Fruit fly (Drosophila melanogaster) whole organism, embryonic: ENCODE data around the gene dlp.
A peak's percentile ranks its signal among the peaks of the same experiment; 100 is the strongest.

Experiments used
- Abd-B ChIP-seq: fragments of 200-800 bp; sonication (Bioruptor generic); optimal IDR thresholded peaks from 2 replicates; lab custom pipeline; 2018; ENCODE audit warnings: missing biosample characterization, mild to moderate bottlenecking, missing genetic modification characterization, moderate library complexity
- Asciz ChIP-seq: fragments of 200-800 bp; sonication (Bioruptor generic); optimal IDR thresholded peaks from 2 replicates; lab custom pipeline; 2017; ENCODE audit warnings: missing biosample characterization, mild to moderate bottlenecking, missing genetic modification characterization, missing genetic modification reagents
- Atf-2 ChIP-seq: fragments of 200-800 bp; sonication (Bioruptor generic); optimal IDR thresholded peaks from 2 replicates; lab custom pipeline; 2016; ENCODE audit warnings: missing biosample characterization, missing genetic modification characterization
- Awh ChIP-seq: fragments of 200-800 bp; sonication (Bioruptor generic); IDR thresholded peaks from 2 replicates; pipeline ENCODE4, ENCODE4 v1.3.6; 2022; ENCODE audit warnings: missing biosample characterization, missing genetic modification characterization
- CG11247 ChIP-seq: fragments of 200-800 bp; sonication (Bioruptor generic); IDR thresholded peaks from 2 replicates; pipeline ENCODE4 v1.3.6; 2022; ENCODE audit warnings: missing biosample characterization, missing genetic modification characterization
- CG11695 ChIP-seq: fragments of 200-800 bp; sonication (Bioruptor generic); IDR thresholded peaks from 3 replicates; pipeline ENCODE4 v1.3.6; 2022; ENCODE audit warnings: missing biosample characterization, missing genetic modification characterization
- CG12299 ChIP-seq: fragments of 200-800 bp; sonication (Bioruptor generic); optimal IDR thresholded peaks from 2 replicates; lab custom pipeline; 2018; ENCODE audit warnings: missing biosample characterization, mild to moderate bottlenecking, missing genetic modification characterization
- CG12659 ChIP-seq: fragments of 200-800 bp; sonication (Bioruptor generic); optimal IDR thresholded peaks from 3 replicates; lab custom pipeline; 2017; ENCODE audit warnings: mild to moderate bottlenecking, missing biosample characterization, missing genetic modification reagents, missing genetic modification characterization
- CG1647 ChIP-seq: fragments of 200-800 bp; sonication (Bioruptor generic); optimal IDR thresholded peaks from 3 replicates; lab custom pipeline; 2016; ENCODE audit warnings: missing biosample characterization, missing genetic modification characterization
- CG17186 ChIP-seq: fragments of 200-800 bp; sonication (Bioruptor generic); optimal IDR thresholded peaks from 3 replicates; lab custom pipeline; 2017; ENCODE audit warnings: missing biosample characterization, missing genetic modification reagents, missing genetic modification characterization
- CG17912 ChIP-seq: fragments of 200-800 bp; sonication (Bioruptor generic); optimal IDR thresholded peaks from 2 replicates; lab custom pipeline; 2018; ENCODE audit warnings: missing biosample characterization, mild to moderate bottlenecking, missing genetic modification characterization
- CG1832 ChIP-seq: fragments of 200-800 bp; sonication (Bioruptor generic); optimal IDR thresholded peaks from 2 replicates; lab custom pipeline; 2017; ENCODE audit warnings: missing biosample characterization, mild to moderate bottlenecking, missing genetic modification characterization, inconsistent platforms
- CG2120 ChIP-seq: fragments of 200-800 bp; sonication (Bioruptor generic); optimal IDR thresholded peaks from 3 replicates; lab custom pipeline; 2016; ENCODE audit warnings: missing biosample characterization, missing genetic modification characterization
- CG2199 ChIP-seq: fragments of 200-800 bp; sonication (Bioruptor generic); IDR thresholded peaks from 3 replicates; pipeline ENCODE4 v1.3.6; 2022; ENCODE audit warnings: missing biosample characterization, missing genetic modification characterization
- CG30403 ChIP-seq: fragments of 200-800 bp; sonication (Bioruptor generic); optimal IDR thresholded peaks from 3 replicates; lab custom pipeline; 2016; ENCODE audit warnings: missing biosample characterization, missing genetic modification characterization
- CG42726 ChIP-seq: fragments of 200-800 bp; sonication (Bioruptor generic); IDR thresholded peaks from 2 replicates; pipeline ENCODE4 v1.3.6; 2022; ENCODE audit warnings: missing biosample characterization, missing genetic modification characterization; ENCODE audit not compliant: partially characterized antibody
- CG43689 ChIP-seq: fragments of 200-800 bp; sonication (Bioruptor generic); IDR thresholded peaks from 2 replicates; pipeline ENCODE4 v1.3.6; 2022; ENCODE audit warnings: missing biosample characterization, missing genetic modification characterization
- CG5953 ChIP-seq: fragments of 200-800 bp; sonication (Bioruptor generic); IDR thresholded peaks from 2 replicates; pipeline ENCODE4 v1.3.6; 2022; ENCODE audit warnings: missing biosample characterization, missing genetic modification characterization
- CG8281 ChIP-seq: fragments of 200-800 bp; sonication (Bioruptor generic); optimal IDR thresholded peaks from 2 replicates; lab custom pipeline; 2018; ENCODE audit warnings: missing biosample characterization, mild to moderate bottlenecking, missing genetic modification characterization, moderate library complexity
- CG8388 ChIP-seq: fragments of 200-800 bp; sonication (Bioruptor generic); optimal IDR thresholded peaks from 2 replicates; lab custom pipeline; 2019; ENCODE audit warnings: missing biosample characterization, mild to moderate bottlenecking, missing genetic modification characterization, moderate library complexity
- Dbx ChIP-seq: fragments of 200-800 bp; sonication (Bioruptor generic); IDR thresholded peaks from 3 replicates; pipeline ENCODE4 v1.3.6; 2022; ENCODE audit warnings: missing biosample characterization, missing genetic modification characterization
- ERR ChIP-seq: fragments of 200-800 bp; sonication (Bioruptor generic); optimal IDR thresholded peaks from 2 replicates; lab custom pipeline; 2016; ENCODE audit warnings: missing biosample characterization, missing genetic modification characterization
- HmgZ ChIP-seq: fragments of 200-800 bp; sonication (Bioruptor generic); optimal IDR thresholded peaks from 2 replicates; lab custom pipeline; 2018; ENCODE audit warnings: missing biosample characterization, mild to moderate bottlenecking, missing genetic modification characterization
- Hr78 ChIP-seq, 2 experiments: fragments of 200-800 bp in 1 of 2; fragments of >200 bp in 1 of 2; sonication (Bioruptor generic) in 1 of 2; optimal IDR thresholded peaks; 2 replicates each; lab custom pipeline; 2017 to 2019; ENCODE audit warnings: missing biosample characterization in 2 of 2, missing genetic modification characterization in 2 of 2, mild to moderate bottlenecking in 1 of 2, moderate library complexity in 1 of 2
- MBD-R2 ChIP-seq: fragments of 200-800 bp; sonication (Bioruptor generic); IDR thresholded peaks from 2 replicates; pipeline ENCODE4 v1.3.6; 2022; ENCODE audit warnings: missing biosample characterization, missing genetic modification characterization
- MTF-1 ChIP-seq: fragments of 200-800 bp; sonication (Bioruptor generic); optimal IDR thresholded peaks from 2 replicates; lab custom pipeline; 2018; ENCODE audit warnings: missing biosample characterization, mild to moderate bottlenecking, missing genetic modification characterization, borderline replicate concordance
- Rfx ChIP-seq: fragments of 200-800 bp; sonication (Bioruptor generic); IDR thresholded peaks from 2 replicates; pipeline ENCODE4 v1.3.6; 2022; ENCODE audit warnings: missing biosample characterization, missing genetic modification characterization
- Tbp ChIP-seq: fragments of >200 bp; optimal IDR thresholded peaks from 2 replicates; lab custom pipeline; 2018; ENCODE audit warnings: missing biosample characterization, missing genetic modification characterization
- bcd ChIP-seq: fragments of 200-800 bp; sonication (Bioruptor generic); optimal IDR thresholded peaks from 2 replicates; lab custom pipeline; 2017; ENCODE audit warnings: missing biosample characterization, mild to moderate bottlenecking, missing genetic modification characterization
- cwo ChIP-seq: fragments of 200-800 bp; sonication (Bioruptor generic); optimal IDR thresholded peaks from 3 replicates; lab custom pipeline; 2017; ENCODE audit warnings: missing biosample characterization, missing genetic modification characterization, mild to moderate bottlenecking, moderate library complexity, missing genetic modification reagents
- da ChIP-seq: fragments of 200-800 bp; sonication (Bioruptor generic); optimal IDR thresholded peaks from 2 replicates; lab custom pipeline; 2016; ENCODE audit warnings: missing biosample characterization, missing genetic modification characterization
- danr ChIP-seq: fragments of 200-800 bp; sonication (Bioruptor generic); IDR thresholded peaks from 2 replicates; pipeline ENCODE4 v1.3.6; 2022; ENCODE audit warnings: missing biosample characterization, missing genetic modification characterization
- dysf ChIP-seq: fragments of 200-800 bp; sonication (Bioruptor generic); IDR thresholded peaks from 3 replicates; pipeline ENCODE4 v1.3.6; 2022; ENCODE audit warnings: missing biosample characterization, missing genetic modification characterization
- gsb ChIP-seq: fragments of 200-800 bp; sonication (Bioruptor generic); IDR thresholded peaks from 2 replicates; pipeline ENCODE4 v1.3.6; 2022; ENCODE audit warnings: missing biosample characterization, missing genetic modification characterization
- hbn ChIP-seq: fragments of 200-800 bp; sonication (Bioruptor generic); IDR thresholded peaks from 2 replicates; pipeline ENCODE4 v1.3.6; 2022; ENCODE audit warnings: missing biosample characterization, missing genetic modification characterization; ENCODE audit not compliant: partially characterized antibody
- inv ChIP-seq: fragments of 200-800 bp; sonication (Bioruptor generic); IDR thresholded peaks from 2 replicates; pipeline ENCODE4 v1.3.6; 2022; ENCODE audit warnings: missing biosample characterization, missing genetic modification characterization; ENCODE audit not compliant: partially characterized antibody
- ken ChIP-seq: fragments of 200-800 bp; sonication (Bioruptor generic); IDR thresholded peaks from 3 replicates; pipeline ENCODE4 v1.3.6; 2022; ENCODE audit warnings: missing biosample characterization, missing genetic modification characterization
- lbe ChIP-seq: fragments of 200-800 bp; sonication (Bioruptor generic); optimal IDR thresholded peaks from 2 replicates; lab custom pipeline; 2016; ENCODE audit warnings: missing biosample characterization, mild to moderate bottlenecking, missing genetic modification characterization
- mld ChIP-seq: fragments of 200-800 bp; sonication (Bioruptor generic); IDR thresholded peaks from 3 replicates; pipeline ENCODE4 v1.3.6; 2022; ENCODE audit warnings: missing biosample characterization, missing genetic modification characterization; ENCODE audit not compliant: partially characterized antibody
- oc ChIP-seq: fragments of 200-800 bp; sonication (Bioruptor generic); optimal IDR thresholded peaks from 2 replicates; lab custom pipeline; 2018; ENCODE audit warnings: missing biosample characterization, mild to moderate bottlenecking, missing genetic modification characterization, moderate library complexity
- pan ChIP-seq, 4 experiments: fragments of >200 bp in 3 of 4; fragments of 200-800 bp in 1 of 4; sonication (Bioruptor generic) in 1 of 4; optimal IDR thresholded peaks in 3 of 4; IDR thresholded peaks in 1 of 4; 2 replicates each; pipeline versions ENCODE4 v1.3.6 to Lab custom; 2017 to 2022; ENCODE audit warnings: missing biosample characterization in 2 of 4, missing genetic modification characterization in 2 of 4, mixed read lengths in 1 of 4
- pb ChIP-seq: fragments of 200-800 bp; sonication (Bioruptor generic); optimal IDR thresholded peaks from 3 replicates; lab custom pipeline; 2016; ENCODE audit warnings: missing biosample characterization, missing genetic modification characterization
- slbo ChIP-seq: fragments of 200-800 bp; sonication (Bioruptor generic); IDR thresholded peaks from 2 replicates; pipeline ENCODE4 v1.3.6; 2022; ENCODE audit warnings: missing biosample characterization, missing genetic modification characterization
- slou ChIP-seq: fragments of 200-800 bp; sonication (Bioruptor generic); optimal IDR thresholded peaks from 3 replicates; lab custom pipeline; 2016; ENCODE audit warnings: missing biosample characterization, missing genetic modification characterization
- so ChIP-seq: fragments of 200-800 bp; sonication (Bioruptor generic); IDR thresholded peaks from 3 replicates; pipeline ENCODE4 v1.3.6; 2022; ENCODE audit warnings: missing biosample characterization, missing genetic modification characterization
- stc ChIP-seq: fragments of 200-800 bp; sonication (Bioruptor generic); IDR thresholded peaks from 2 replicates; pipeline ENCODE4 v1.3.6; 2022; ENCODE audit warnings: missing biosample characterization, missing genetic modification characterization
- z ChIP-seq: fragments of 200-800 bp; sonication (Bioruptor generic); IDR thresholded peaks from 3 replicates; pipeline ENCODE4 v1.3.6; 2022; ENCODE audit warnings: missing biosample characterization, missing genetic modification characterization
- zfh2 ChIP-seq: fragments of 200-800 bp; sonication (Bioruptor generic); optimal IDR thresholded peaks from 2 replicates; lab custom pipeline; 2016; ENCODE audit warnings: missing biosample characterization, missing genetic modification characterization

dlp gene

DNA sequence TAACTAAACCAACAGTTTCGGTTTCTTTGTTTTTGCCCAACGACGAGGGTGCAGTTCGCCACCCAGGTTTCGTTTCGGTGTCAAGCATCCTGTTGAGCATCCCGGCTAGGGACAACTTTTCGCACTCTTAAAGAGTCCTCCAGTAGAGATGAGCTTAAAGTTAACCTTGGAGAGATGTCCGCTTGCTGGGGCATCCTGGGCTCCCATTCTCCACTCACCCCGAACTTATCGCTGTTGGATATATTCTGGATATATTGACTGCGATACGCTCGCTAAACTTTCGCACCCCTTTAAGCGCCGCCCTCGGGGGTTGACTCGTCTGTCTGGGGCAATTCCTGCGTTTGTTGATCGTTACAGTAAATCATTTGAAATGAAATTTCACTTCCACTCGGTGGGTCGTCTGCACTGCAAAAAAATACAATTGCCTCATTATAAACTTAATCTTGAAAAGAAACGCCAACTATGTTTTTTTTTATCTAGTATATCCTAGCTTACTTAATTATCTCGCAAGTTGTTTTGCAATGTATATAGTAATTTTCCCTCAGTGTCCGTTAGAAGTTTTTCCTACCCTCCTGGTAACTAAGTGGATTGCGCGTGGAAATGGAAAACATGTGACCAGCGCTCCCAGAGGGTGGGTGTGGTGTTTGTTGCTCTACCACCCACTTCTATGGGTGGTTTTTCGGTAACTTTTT, 29.3 kb downstream of the dlp start (continued):
- TF ChIP-seq Hr78 (GFP tag; optimal IDR thresholded peaks at IDR 0.05; lab: Kevin White, UChicago) (peak in 1 of 2 experiments; percentile 2), ken (GFP tag; lab: Robert Waterston, UW) (peak; percentile 74; the same call in 2 of the 3 replicates), CG30403 (GFP tag; lab: Kevin White, UChicago) (peak; percentile 78), Atf-2 (GFP tag; lab: Kevin White, UChicago) (peak; percentile 68), slbo (peak; percentile 85), Rfx (GFP tag; lab: Robert Waterston, UW) (peak; percentile 85), CG17186 (no peak), CG8281 (tag; lab: Kevin White, UChicago) (peak; percentile 45), CG43689 (GFP tag; lab: Robert Waterston, UW) (peak; percentile 66), z (peak; percentile 55; the same call in 2 of the 3 replicates), hbn (GFP tag; lab: Robert Waterston, UW) (no peak), CG1832 (GFP tag; lab: Kevin White, UChicago) (no peak), Abd-B (peak; percentile 56), CG2199 (GFP tag; lab: Robert Waterston, UW) (no peak), CG5953 (GFP tag; lab: Robert Waterston, UW) (peak; percentile 64; the same call in 1 of the 2 replicates), CG17912 (GFP tag; lab: Kevin White, UChicago) (no peak), CG11695 (GFP tag; lab: Robert Waterston, UW) (peak; percentile 88), CG12659 (peak; percentile 81), slou (GFP tag; lab: Kevin White, UChicago) (peak; percentile 55), lbe (GFP tag; lab: Kevin White, UChicago) (no peak), Asciz (GFP tag; lab: Kevin White, UChicago) (peak; percentile 6), inv (GFP tag; lab: Robert Waterston, UW) (no peak), CG1647 (GFP tag; lab: Kevin White, UChicago) (peak; percentile 41), CG11247 (GFP tag; lab: Robert Waterston, UW) (peak; percentile 82), pan (optimal IDR thresholded peaks at IDR 0.05; lab: Kevin White, UChicago) (no peak), pan (GFP tag; optimal IDR thresholded peaks at IDR 0.05 in 1 of 2, IDR thresholded peaks at IDR 0.05 in 1 of 2) (peak in 1 of 2 experiments; percentile 85), CG12299 (peak; percentile 81), Dbx (GFP tag; lab: Robert Waterston, UW) (peak; percentile 60; the same call in 2 of the 3 replicates), dysf (GFP tag; lab: Robert Waterston, UW) (peak; percentile 87), bcd (GFP tag; lab: Kevin White, UChicago) (peak; percentile 77), Tbp (no peak), MTF-1 (GFP tag; lab: Kevin White, UChicago) (peak; percentile 12), CG8388 (GFP tag; lab: Kevin White, UChicago) (peak; percentile 77), mld (GFP tag; lab: Robert Waterston, UW) (no peak), stc (GFP tag; lab: Robert Waterston, UW) (peak; percentile 82), Awh (peak; percentile 87), cwo (GFP tag; lab: Kevin White, UChicago) (peak; percentile 79), zfh2 (peak; percentile 44), so (GFP tag; lab: Robert Waterston, UW) (peak; percentile 84), pb (GFP tag; lab: Kevin White, UChicago) (peak; percentile 62), CG42726 (GFP tag; lab: Robert Waterston, UW) (no peak), HmgZ (tag; lab: Kevin White, UChicago) (peak; percentile 76), da (peak; percentile 38), danr (peak; percentile 71; the same call in 1 of the 2 replicates), oc (tag; lab: Kevin White, UChicago) (peak; percentile 82), gsb (peak; percentile 66; the same call in 1 of the 2 replicates), ERR (GFP tag; lab: Kevin White, UChicago) (peak; percentile 58), MBD-R2 (no peak), CG2120 (GFP tag; lab: Kevin White, UChicago) (peak; percentile 85)
